Worm (Caenorhabditis elegans) whole organism, late embryonic: ENCODE results near the gene srh-148.

ENCODE experiments used
- che-1 ChIP-seq: sonication (generic microtip); optimal IDR thresholded peaks from 2 replicates; lab custom pipeline; 2016; ENCODE audit warnings: mild to moderate bottlenecking, missing genetic modification characterization, missing compliant biosample characterization
- elt-2 ChIP-seq: sonication (generic microtip); optimal IDR thresholded peaks from 2 replicates; lab custom pipeline; 2016; ENCODE audit warnings: missing genetic modification reagents, missing genetic modification characterization, missing compliant biosample characterization
- fkh-10 ChIP-seq: fragments of 150-350 bp; optimal IDR thresholded peaks from 2 replicates; lab custom pipeline; 2014; ENCODE audit warnings: missing biosample characterization, missing genetic modification reagents, missing genetic modification characterization
- lin-11 ChIP-seq: fragments of 200-800 bp; sonication (Bioruptor generic); optimal IDR thresholded peaks from 2 replicates; lab custom pipeline; 2018; ENCODE audit warnings: mild to moderate bottlenecking, missing genetic modification characterization, missing compliant biosample characterization
- pha-2 ChIP-seq: sonication (generic microtip); optimal IDR thresholded peaks from 2 replicates; lab custom pipeline; 2017; ENCODE audit warnings: mild to moderate bottlenecking, missing genetic modification characterization, missing compliant biosample characterization
- pqm-1 ChIP-seq: sonication (generic microtip); optimal IDR thresholded peaks from 2 replicates; lab custom pipeline; 2016; ENCODE audit warnings: missing genetic modification characterization, missing compliant biosample characterization
- sdc-2 ChIP-seq: sonication (generic microtip); optimal IDR thresholded peaks from 2 replicates; lab custom pipeline; 2016; ENCODE audit warnings: missing genotype, missing genetic modification characterization, missing compliant biosample characterization
- sox-4 ChIP-seq: sonication (generic microtip); optimal IDR thresholded peaks from 2 replicates; lab custom pipeline; 2017; ENCODE audit warnings: mild to moderate bottlenecking, missing genetic modification characterization, inconsistent platforms, missing compliant biosample characterization

DNA sequence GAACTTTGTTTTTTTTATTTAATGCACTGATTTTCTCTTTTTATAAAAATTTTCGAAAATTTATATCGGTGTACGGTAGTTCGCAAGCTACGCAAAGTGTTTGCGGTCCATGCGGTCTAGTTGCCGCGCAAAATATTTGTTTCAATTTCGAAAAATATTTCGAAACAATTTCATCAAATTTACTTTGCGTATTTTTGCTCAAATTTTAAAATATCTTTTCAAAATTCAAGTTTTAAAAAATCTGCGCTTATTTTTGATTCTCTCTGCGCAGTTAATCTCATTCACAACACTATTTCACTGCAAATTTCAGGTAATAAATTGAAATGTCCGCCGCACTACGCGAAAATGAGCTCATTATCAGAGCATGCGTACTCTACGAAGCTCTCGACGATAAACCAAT, 9.2 kb upstream of the srh-148 start, which contains the start of gene fbxa-197:
- TF ChIP-seq lin-11 (tag; lab: Kevin White, UChicago) (no peak), pha-2 (no peak), sdc-2 (no peak), elt-2 (no peak), fkh-10 (GFP tag; lab: Kevin White, UChicago) (no peak), che-1 (tag; lab: Kevin White, UChicago) (no peak), pqm-1 (tag; lab: Kevin White, UChicago) (no peak), sox-4 (no peak)
